Fruit fly (Drosophila melanogaster) whole organism, wandering third instar larva: ENCODE measurements around the gene Acph-1.

ENCODE experiments used
- Abd-B ChIP-seq: fragments of >200 bp; optimal IDR thresholded peaks from 2 replicates; lab custom pipeline; 2017; ENCODE audit warnings: missing biosample characterization, missing genetic modification characterization
- CG32264 ChIP-seq: fragments of 200-800 bp; sonication (Bioruptor generic); optimal IDR thresholded peaks from 2 replicates; lab custom pipeline; 2016; ENCODE audit warnings: missing biosample characterization, missing genetic modification characterization
- CG9705 ChIP-seq: fragments of 200-800 bp; sonication (Bioruptor generic); optimal IDR thresholded peaks from 2 replicates; lab custom pipeline; 2018; ENCODE audit warnings: missing biosample characterization, mild to moderate bottlenecking, missing genetic modification characterization
- CrebA ChIP-seq: fragments of 200-800 bp; sonication (Bioruptor generic); optimal IDR thresholded peaks from 2 replicates; lab custom pipeline; 2016; ENCODE audit warnings: missing biosample characterization, mild to moderate bottlenecking, missing genetic modification characterization, borderline replicate concordance
- Dfd ChIP-seq: fragments of >200 bp; optimal IDR thresholded peaks from 2 replicates; lab custom pipeline; 2017; ENCODE audit warnings: missing biosample characterization, missing genetic modification characterization
- Dif ChIP-seq: fragments of 200-275, 200-300 bp; sonication (Bioruptor generic); optimal IDR thresholded peaks from 2 replicates; lab custom pipeline; 2018; ENCODE audit warnings: missing biosample characterization, missing genetic modification characterization; ENCODE audit not compliant: partially characterized antibody
- GATAd ChIP-seq: sonication (Bioruptor generic); optimal IDR thresholded peaks from 2 replicates; lab custom pipeline; 2016; ENCODE audit warnings: missing biosample characterization, missing genetic modification characterization
- HLH106 ChIP-seq: fragments of 200-800 bp; optimal IDR thresholded peaks from 3 replicates; lab custom pipeline; 2019; ENCODE audit warnings: missing biosample characterization, mild to moderate bottlenecking, missing genetic modification characterization, moderate library complexity
- Hnf4 ChIP-seq: fragments of 200-800 bp; sonication (Bioruptor generic); optimal IDR thresholded peaks from 2 replicates; lab custom pipeline; 2016; ENCODE audit warnings: missing biosample characterization, mild to moderate bottlenecking, missing genetic modification characterization
- Hr78 ChIP-seq: fragments of >200 bp; optimal IDR thresholded peaks from 2 replicates; lab custom pipeline; 2017; ENCODE audit warnings: missing biosample characterization, missing genetic modification characterization
- Hr83 ChIP-seq: fragments of 200-300 bp; sonication (Bioruptor generic); optimal IDR thresholded peaks from 2 replicates; lab custom pipeline; 2016; ENCODE audit warnings: missing biosample characterization, mild to moderate bottlenecking, missing genetic modification characterization, moderate library complexity; ENCODE audit not compliant: poor library complexity, severe bottlenecking
- Jra ChIP-seq: sonication (Bioruptor generic); optimal IDR thresholded peaks from 2 replicates; lab custom pipeline; 2016; ENCODE audit warnings: missing biosample characterization, missing genetic modification characterization
- Mio ChIP-seq: sonication (Bioruptor generic); optimal IDR thresholded peaks from 2 replicates; lab custom pipeline; 2016; ENCODE audit warnings: missing biosample characterization, missing genetic modification characterization
- N ChIP-seq: fragments of >200 bp; optimal IDR thresholded peaks from 2 replicates; lab custom pipeline; 2018; ENCODE audit warnings: missing biosample characterization, missing external identifiers, missing genetic modification characterization
- OdsH ChIP-seq: fragments of 200-800 bp; sonication (Bioruptor generic); optimal IDR thresholded peaks from 2 replicates; lab custom pipeline; 2016; ENCODE audit warnings: missing biosample characterization, mild to moderate bottlenecking, missing genetic modification characterization
- Rel ChIP-seq, 2 experiments: fragments of 200-800 bp; sonication (Bioruptor generic) in 1 of 2; optimal IDR thresholded peaks; 2 replicates in 1 of 2; 3 replicates in 1 of 2; lab custom pipeline; 2016 to 2019; ENCODE audit warnings: mild to moderate bottlenecking in 2 of 2, missing biosample characterization in 2 of 2, missing genetic modification characterization in 2 of 2, moderate library complexity in 1 of 2
- Sp1 ChIP-seq: fragments of 200-800 bp; sonication (Bioruptor generic); optimal IDR thresholded peaks from 3 replicates; lab custom pipeline; 2019; ENCODE audit warnings: missing biosample characterization, mild to moderate bottlenecking, missing genetic modification characterization, moderate library complexity
- Vsx2 ChIP-seq: fragments of 200-300, 225-300 bp; sonication (Bioruptor generic); optimal IDR thresholded peaks from 2 replicates; lab custom pipeline; 2018; ENCODE audit warnings: missing biosample characterization, missing genetic modification characterization; ENCODE audit not compliant: partially characterized antibody
- br ChIP-seq: fragments of 200-800 bp; sonication (Bioruptor generic); optimal IDR thresholded peaks from 2 replicates; lab custom pipeline; 2016; ENCODE audit warnings: missing biosample characterization, missing genetic modification characterization
- brk ChIP-seq: fragments of 200-800 bp; sonication (Bioruptor generic); optimal IDR thresholded peaks from 2 replicates; lab custom pipeline; 2016; ENCODE audit warnings: missing biosample characterization, mild to moderate bottlenecking, missing genetic modification characterization
- dl ChIP-seq, 2 experiments: fragments of 175-275, 200-275 bp in 1 of 2; fragments of 200-275 bp in 1 of 2; sonication (Bioruptor generic); optimal IDR thresholded peaks; lab custom pipeline; 2018; ENCODE audit warnings: mild to moderate bottlenecking in 2 of 2, missing biosample characterization in 2 of 2, missing genetic modification characterization in 2 of 2, moderate library complexity in 2 of 2; ENCODE audit not compliant: partially characterized antibody in 2 of 2, insufficient read depth in 1 of 2
- dmrt93B ChIP-seq: fragments of 200-800 bp; sonication (Bioruptor generic); optimal IDR thresholded peaks from 2 replicates; lab custom pipeline; 2018; ENCODE audit warnings: missing biosample characterization, mild to moderate bottlenecking, missing genetic modification characterization
- dsf ChIP-seq: sonication (Bioruptor generic); optimal IDR thresholded peaks from 2 replicates; lab custom pipeline; 2016; ENCODE audit warnings: missing biosample characterization, missing genetic modification characterization, borderline replicate concordance
- ey ChIP-seq: fragments of 200-800 bp; sonication (Bioruptor generic); optimal IDR thresholded peaks from 2 replicates; lab custom pipeline; 2016; ENCODE audit warnings: missing biosample characterization, missing genetic modification characterization
- foxo ChIP-seq, 2 experiments: fragments of 200-800 bp; sonication (Bioruptor generic); optimal IDR thresholded peaks; 2 replicates in 1 of 2; 3 replicates in 1 of 2; lab custom pipeline; 2016 to 2017; ENCODE audit warnings: missing biosample characterization in 2 of 2, missing genetic modification characterization in 2 of 2
- fru ChIP-seq: fragments of 200-800 bp; sonication (Bioruptor generic); optimal IDR thresholded peaks from 3 replicates; lab custom pipeline; 2016; ENCODE audit warnings: missing biosample characterization, mild to moderate bottlenecking, missing genetic modification characterization
- h ChIP-seq: fragments of 200-800 bp; sonication (Bioruptor generic); optimal IDR thresholded peaks from 3 replicates; lab custom pipeline; 2016; ENCODE audit warnings: missing biosample characterization, mild to moderate bottlenecking, missing genetic modification characterization
- jim ChIP-seq: fragments of 175-275, 200-325 bp; sonication (Bioruptor generic); optimal IDR thresholded peaks from 2 replicates; lab custom pipeline; 2016; ENCODE audit warnings: missing biosample characterization, mild to moderate bottlenecking, missing genetic modification characterization
- lola ChIP-seq: fragments of >200 bp; optimal IDR thresholded peaks from 2 replicates; lab custom pipeline; 2017; ENCODE audit warnings: missing biosample characterization, missing genetic modification characterization
- pan ChIP-seq: fragments of >200 bp; optimal IDR thresholded peaks from 2 replicates; lab custom pipeline; 2017
- psq ChIP-seq: fragments of 200-800 bp; sonication (Bioruptor generic); optimal IDR thresholded peaks from 3 replicates; lab custom pipeline; 2017; ENCODE audit warnings: missing biosample characterization, mild to moderate bottlenecking, missing genetic modification characterization, moderate library complexity
- rgr ChIP-seq: fragments of 200-800 bp; sonication (Bioruptor generic); optimal IDR thresholded peaks from 3 replicates; lab custom pipeline; 2016; ENCODE audit warnings: missing biosample characterization, mild to moderate bottlenecking, missing genetic modification characterization
- sage ChIP-seq: fragments of 200-800 bp; sonication (Bioruptor generic); optimal IDR thresholded peaks from 2 replicates; lab custom pipeline; 2016; ENCODE audit warnings: missing biosample characterization, mild to moderate bottlenecking, missing genetic modification characterization
- sv ChIP-seq: fragments of 200-800 bp; sonication (Bioruptor generic); optimal IDR thresholded peaks from 3 replicates; lab custom pipeline; 2016; ENCODE audit warnings: missing biosample characterization, missing genetic modification characterization
- tai ChIP-seq: sonication (Bioruptor generic); optimal IDR thresholded peaks from 2 replicates; lab custom pipeline; 2016; ENCODE audit warnings: missing biosample characterization, missing genetic modification characterization
- usp ChIP-seq: fragments of >200 bp; optimal IDR thresholded peaks from 2 replicates; lab custom pipeline; 2017; ENCODE audit warnings: missing biosample characterization, missing genetic modification characterization
- woc ChIP-seq: sonication (Bioruptor generic); optimal IDR thresholded peaks from 2 replicates; lab custom pipeline; 2016; ENCODE audit warnings: missing biosample characterization, mild to moderate bottlenecking, missing genetic modification characterization

Acph-1 gene

dm6 chr3R:29995035-29995434, 1.8 kb upstream of the Acph-1 start, which contains the start of the genes CG7903 and Sas-6:
Gene CG7903 (minus strand): TSS chr3R:29995231.
Gene Sas-6 (plus strand): TSS chr3R:29995357.
- TF ChIP-seq foxo (GFP tag; optimal IDR thresholded peaks at IDR 0.05; lab: Kevin White, UChicago) (no peak), Hr78 (GFP tag; lab: Kevin White, UChicago) (no peak), jim (GFP tag; lab: Kevin White, UChicago) (peak; percentile 13), Hr83 (GFP tag; lab: Kevin White, UChicago) (peak; percentile 42), usp (GFP tag; lab: Kevin White, UChicago) (no peak), GATAd (GFP tag; lab: Kevin White, UChicago) (no peak), sv (GFP tag; lab: Kevin White, UChicago) (no peak), Dfd (GFP tag; lab: Kevin White, UChicago) (no peak), h (GFP tag; lab: Kevin White, UChicago) (no peak), N (GFP tag; lab: Kevin White, UChicago) (no peak), woc (GFP tag; lab: Kevin White, UChicago) (no peak), Abd-B (GFP tag; lab: Kevin White, UChicago) (no peak), HLH106 (no peak), br (no peak), Mio (GFP tag; lab: Kevin White, UChicago) (no peak), brk (GFP tag; lab: Kevin White, UChicago) (no peak), pan (lab: Kevin White, UChicago) (no peak), Sp1 (no peak)

DNA sequence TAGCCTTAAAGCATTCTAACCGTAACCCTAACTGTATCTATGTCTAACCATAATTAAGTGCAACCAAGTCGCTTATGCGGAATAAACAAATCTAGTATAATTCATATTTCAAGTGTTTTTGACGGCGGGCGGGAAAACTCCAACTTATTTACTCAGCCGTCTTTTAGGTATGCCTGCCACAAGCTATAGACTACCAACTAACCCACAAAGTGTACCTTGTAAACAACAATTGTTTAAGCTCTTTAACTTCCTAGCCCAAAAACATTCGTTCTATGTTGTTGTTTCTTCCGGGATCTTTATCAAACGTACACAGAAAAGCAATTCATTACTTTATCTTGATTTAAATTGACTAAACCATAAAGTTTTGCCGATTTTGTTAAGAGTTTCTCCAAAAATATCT, 2.5 kb downstream of the Acph-1 start:
- TF ChIP-seq lola (GFP tag; lab: Kevin White, UChicago) (no peak), br (no peak), dl (GFP tag; optimal IDR thresholded peaks at IDR 0.05; lab: Kevin White, UChicago; ENCODE audit: insufficient read depth in 1 of 2, partially characterized antibody in 2 of 2) (no peak), Hr83 (GFP tag; lab: Kevin White, UChicago) (no peak), Dfd (GFP tag; lab: Kevin White, UChicago) (no peak), GATAd (GFP tag; lab: Kevin White, UChicago) (no peak), Abd-B (GFP tag; lab: Kevin White, UChicago) (no peak), tai (GFP tag; lab: Kevin White, UChicago) (no peak), Jra (GFP tag; lab: Kevin White, UChicago) (no peak)
- TF ChIP-seq, all 38 proteins: peak for 0

- TF ChIP-seq sv (GFP tag; lab: Kevin White, UChicago), result no peak
- TF ChIP-seq Rel (GFP tag; optimal IDR thresholded peaks at IDR 0.05; lab: Kevin White, UChicago), result no peak
- TF ChIP-seq Rel (tag; optimal IDR thresholded peaks at IDR 0.05; lab: Kevin White, UChicago), result no peak
- no peak for TF ChIP-seq usp (GFP tag; lab: Kevin White, UChicago)
These were observed 8.0 kb downstream of the Acph-1 start for dm6 chr3R:29985219-29985618.

DNA sequence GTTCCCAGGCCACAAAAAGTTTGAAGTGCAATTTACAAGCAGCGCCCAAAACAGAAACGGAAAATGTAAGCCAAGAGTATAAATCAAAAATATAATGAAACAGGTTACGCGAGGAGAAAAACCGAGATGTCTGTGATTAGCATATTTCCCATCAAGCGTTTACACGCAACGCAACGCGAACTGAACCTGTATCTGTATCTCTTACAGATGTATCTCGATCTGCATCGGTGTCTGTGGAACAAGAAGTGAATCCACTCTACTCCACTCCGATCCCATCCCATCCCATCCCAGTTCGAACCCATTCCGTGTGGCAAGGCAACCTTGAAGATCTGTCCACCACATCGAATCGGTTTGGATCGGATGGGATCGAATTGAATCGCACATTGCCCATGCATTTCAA, 9.3 kb downstream of the Acph-1 start:
- no peak for TF ChIP-seq dmrt93B (GFP tag; lab: Kevin White, UChicago)
- TF ChIP-seq h (GFP tag; lab: Kevin White, UChicago), result no peak
- TF ChIP-seq Mio (GFP tag; lab: Kevin White, UChicago), result no peak
- no peak for TF ChIP-seq brk (GFP tag; lab: Kevin White, UChicago)
- no peak for TF ChIP-seq sv (GFP tag; lab: Kevin White, UChicago)
- no peak for TF ChIP-seq Dfd (GFP tag; lab: Kevin White, UChicago)
- no peak for TF ChIP-seq GATAd (GFP tag; lab: Kevin White, UChicago)
- TF ChIP-seq pan (lab: Kevin White, UChicago), result no peak
- no peak for TF ChIP-seq Vsx2 (GFP tag; lab: Kevin White, UChicago)

DNA sequence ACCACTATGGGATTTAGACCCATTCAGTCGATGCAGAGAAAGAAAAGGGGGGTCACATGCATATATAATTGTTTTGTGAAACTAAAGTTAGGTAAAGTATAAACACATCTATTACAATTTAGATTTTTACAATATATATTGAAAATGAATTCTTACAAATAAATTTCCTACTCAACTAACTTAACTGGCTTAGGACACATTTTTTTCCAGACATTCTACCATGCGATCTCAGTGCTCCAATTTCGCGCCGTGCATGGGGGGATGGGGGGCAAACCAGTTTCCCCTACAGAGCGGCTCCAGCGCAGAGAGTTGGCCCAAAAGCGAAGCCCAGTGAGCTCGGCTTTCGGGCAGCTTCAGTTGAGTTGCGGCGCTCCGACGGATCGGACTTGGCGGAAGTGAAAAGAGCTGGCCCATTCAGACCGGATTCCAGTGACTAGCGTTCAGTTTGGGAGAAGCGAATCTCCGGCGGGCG, 10.1 kb downstream of the Acph-1 start, which contains the start of gene CG7896:
Gene CG7896, plus strand, starts transcription at position 354 of the 472 bp plus-strand sequence.
- peak; percentile 83 for TF ChIP-seq Rel (GFP tag; optimal IDR thresholded peaks at IDR 0.05; lab: Kevin White, UChicago)
- peak; percentile 59 for TF ChIP-seq Rel (tag; optimal IDR thresholded peaks at IDR 0.05; lab: Kevin White, UChicago)
- TF ChIP-seq HLH106, result peak; percentile 93
- TF ChIP-seq foxo (GFP tag; optimal IDR thresholded peaks at IDR 0.05; lab: Kevin White, UChicago), result peak; percentile 54 to 91
- no peak for TF ChIP-seq CrebA
- TF ChIP-seq Sp1, result peak; percentile 85
- TF ChIP-seq Vsx2 (GFP tag; lab: Kevin White, UChicago), result peak; percentile 54
- peak; percentile 85 for TF ChIP-seq OdsH (GFP tag; lab: Kevin White, UChicago)
- peak; percentile 17 for TF ChIP-seq Dif (GFP tag; lab: Kevin White, UChicago)
- peak; percentile 86 for TF ChIP-seq psq (GFP tag; lab: Kevin White, UChicago)
- peak; percentile 83 for TF ChIP-seq br
- TF ChIP-seq ey (GFP tag; lab: Kevin White, UChicago), result peak; percentile 76
- TF ChIP-seq dsf, result peak; percentile 41
- no peak for TF ChIP-seq lola (GFP tag; lab: Kevin White, UChicago)
- TF ChIP-seq rgr, result peak; percentile 85
- TF ChIP-seq CG32264, result peak; percentile 37
- TF ChIP-seq Hr78 (GFP tag; lab: Kevin White, UChicago), result no peak
- peak; percentile 85 for TF ChIP-seq fru (GFP tag; lab: Kevin White, UChicago)
- TF ChIP-seq Hnf4 (GFP tag; lab: Kevin White, UChicago), result no peak
- peak; percentile 78 for TF ChIP-seq CG9705 (GFP tag; lab: Kevin White, UChicago)
- TF ChIP-seq sage (GFP tag; lab: Kevin White, UChicago), result peak; percentile 61
- peak; percentile 95 for TF ChIP-seq woc (GFP tag; lab: Kevin White, UChicago)
- TF ChIP-seq dmrt93B (GFP tag; lab: Kevin White, UChicago), result peak; percentile 70
- no peak for TF ChIP-seq tai (GFP tag; lab: Kevin White, UChicago)
- no peak for TF ChIP-seq Dfd (GFP tag; lab: Kevin White, UChicago)
